Worm (Caenorhabditis elegans): Measurements from ENCODE around the gene pssy-2.

The pssy-2 gene

DNA sequence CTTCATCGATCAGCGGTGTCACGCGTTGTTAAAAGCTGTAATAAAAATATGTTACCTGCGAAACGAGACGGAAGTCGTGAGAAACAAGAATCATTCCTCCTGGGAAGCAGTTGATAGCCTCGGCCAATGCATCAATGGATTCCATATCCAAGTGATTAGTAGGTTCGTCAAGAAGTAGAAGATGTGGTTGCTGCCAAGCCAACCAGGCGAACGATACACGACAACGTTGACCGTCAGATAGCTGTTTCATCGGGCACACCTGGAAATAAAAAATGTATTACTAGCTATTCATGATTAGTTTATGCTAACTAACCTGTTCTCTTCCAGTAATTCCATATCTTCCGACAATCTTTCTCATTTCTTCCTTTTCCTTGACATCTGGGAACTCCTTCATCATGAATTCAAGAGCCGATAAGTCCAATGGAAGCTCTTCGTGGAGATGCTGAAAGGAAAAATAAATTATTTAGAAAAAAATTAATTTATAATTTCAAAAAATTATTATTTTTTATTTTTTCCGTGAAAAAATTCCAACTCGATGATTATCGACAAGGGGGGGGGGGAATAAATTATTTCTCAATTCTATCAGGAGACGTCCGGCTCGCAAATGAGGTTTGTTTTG, 12.5 kb upstream of the pssy-2 start, which contains the start of gene tag-164:
Gene tag-164 (plus strand): TSS at position 569 of the 619 bp plus-strand sequence.
- TF ChIP-seq pat-9 (tag; optimal IDR thresholded peaks at IDR 0.05) (no peak), ztf-16 (tag; optimal IDR thresholded peaks at IDR 0.05) (no peak), gmeb-2 (tag; optimal IDR thresholded peaks at IDR 0.05) (no peak), pqm-1 (tag; optimal IDR thresholded peaks at IDR 0.05) (no peak), ceh-48 (tag; optimal IDR thresholded peaks at IDR 0.05) (no peak), eyg-1 (tag; optimal IDR thresholded peaks at IDR 0.05) (no peak), fkh-6 (tag; optimal IDR thresholded peaks at IDR 0.05) (no peak), pha-2 (tag; optimal IDR thresholded peaks at IDR 0.05) (no peak), odd-2 (tag; optimal IDR thresholded peaks at IDR 0.05) (no peak), ceh-18 (tag; optimal IDR thresholded peaks at IDR 0.05) (no peak), tbx-7 (tag; optimal IDR thresholded peaks at IDR 0.05) (no peak), ceh-9 (tag; optimal IDR thresholded peaks at IDR 0.05) (no peak), ceh-30 (tag; optimal IDR thresholded peaks at IDR 0.05) (no peak), sox-4 (tag; optimal IDR thresholded peaks at IDR 0.05) (no peak), ceh-31 (tag; optimal IDR thresholded peaks at IDR 0.05) (no peak), pha-4 (tag; optimal IDR thresholded peaks at IDR 0.05) (no peak)

DNA sequence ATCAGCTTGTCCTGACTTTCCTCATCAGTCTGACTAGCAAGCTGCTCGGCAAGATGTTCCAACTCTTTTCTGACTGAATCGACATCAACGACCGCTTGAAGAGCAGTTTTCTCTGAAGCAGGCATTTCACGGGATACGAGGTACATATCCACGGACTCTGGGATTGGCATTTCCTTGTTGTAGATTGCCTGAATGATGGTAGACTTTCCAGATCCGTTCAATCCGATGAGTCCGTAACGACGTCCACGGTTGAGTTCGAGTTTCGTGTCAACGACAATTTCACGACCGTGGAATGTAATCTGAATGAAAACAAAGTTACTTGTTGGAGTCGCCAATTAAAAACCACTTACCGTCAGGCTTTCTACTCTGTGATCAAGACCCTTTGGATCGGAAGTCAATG, 10.1 kb upstream of the pssy-2 start:
- TF ChIP-seq lim-6 (tag; optimal IDR thresholded peaks at IDR 0.05) (no peak), gmeb-2 (tag; optimal IDR thresholded peaks at IDR 0.05) (no peak), C38D4.7 (GFP tag; optimal IDR thresholded peaks at IDR 0.05) (no peak), sox-4 (tag; optimal IDR thresholded peaks at IDR 0.05) (no peak), lin-11 (tag; optimal IDR thresholded peaks at IDR 0.05) (no peak), fkh-6 (tag; optimal IDR thresholded peaks at IDR 0.05) (no peak), ceh-19 (GFP tag; optimal IDR thresholded peaks at IDR 0.05) (no peak), unc-3 (GFP tag; conservative IDR thresholded peaks at IDR 0.05) (no peak), unc-3 (tag; optimal IDR thresholded peaks at IDR 0.05) (no peak), ztf-16 (tag; optimal IDR thresholded peaks at IDR 0.05) (no peak), ceh-22 (tag; optimal IDR thresholded peaks at IDR 0.05) (no peak), hlh-6 (tag; optimal IDR thresholded peaks at IDR 0.05) (no peak), ceh-48 (tag; optimal IDR thresholded peaks at IDR 0.05) (no peak), hlh-30 (tag; optimal IDR thresholded peaks at IDR 0.05; ENCODE audit: insufficient read depth) (no peak), pag-3 (tag; optimal IDR thresholded peaks at IDR 0.05; ENCODE audit: borderline replicate concordance) (no peak), K09A11.1 (tag; optimal IDR thresholded peaks at IDR 0.05; ENCODE audit: insufficient read depth) (no peak), unc-86 (tag; optimal IDR thresholded peaks at IDR 0.05) (no peak), unc-55 (GFP tag; optimal IDR thresholded peaks at IDR 0.05) (no peak), sox-2 (GFP tag; IDR thresholded peaks at IDR 0.05) (no peak), ceh-14 (tag; optimal IDR thresholded peaks at IDR 0.05) (no peak), pqm-1 (tag; optimal IDR thresholded peaks at IDR 0.05) (no peak)

DNA sequence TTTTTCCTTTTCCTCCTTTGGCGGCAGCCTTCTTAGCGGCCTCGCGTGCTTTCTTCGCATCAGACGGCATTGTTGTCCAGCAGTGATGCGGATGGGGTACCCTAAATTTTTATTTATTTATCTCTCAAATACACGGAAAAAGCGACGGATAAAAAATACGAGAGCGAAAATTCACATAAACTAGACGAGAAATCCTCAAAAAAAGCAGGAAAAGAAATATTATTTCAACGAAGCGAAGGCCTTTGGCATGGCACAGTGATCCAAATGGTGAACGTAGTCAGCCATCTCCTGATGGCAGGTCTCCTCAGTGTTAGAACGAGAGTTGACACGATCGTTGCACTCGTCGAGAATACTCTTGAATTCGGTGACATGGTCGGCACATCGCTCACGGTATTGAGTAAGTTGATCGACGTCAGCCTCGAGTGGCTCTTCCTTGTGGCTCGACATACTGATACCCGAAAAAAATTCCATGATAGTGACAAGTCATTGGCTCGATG, 9.4 kb upstream of the pssy-2 start, which contains the start of the genes abcf-2 and T27E9.2:
Gene abcf-2 (minus strand): TSS at position 101 of the 497 bp plus-strand sequence.
Gene T27E9.2 (minus strand): TSS at position 447 of the 497 bp plus-strand sequence.
- TF ChIP-seq K02D7.2 (tag; optimal IDR thresholded peaks at IDR 0.05): no peak
- TF ChIP-seq che-1 (tag; optimal IDR thresholded peaks at IDR 0.05): no peak

DNA sequence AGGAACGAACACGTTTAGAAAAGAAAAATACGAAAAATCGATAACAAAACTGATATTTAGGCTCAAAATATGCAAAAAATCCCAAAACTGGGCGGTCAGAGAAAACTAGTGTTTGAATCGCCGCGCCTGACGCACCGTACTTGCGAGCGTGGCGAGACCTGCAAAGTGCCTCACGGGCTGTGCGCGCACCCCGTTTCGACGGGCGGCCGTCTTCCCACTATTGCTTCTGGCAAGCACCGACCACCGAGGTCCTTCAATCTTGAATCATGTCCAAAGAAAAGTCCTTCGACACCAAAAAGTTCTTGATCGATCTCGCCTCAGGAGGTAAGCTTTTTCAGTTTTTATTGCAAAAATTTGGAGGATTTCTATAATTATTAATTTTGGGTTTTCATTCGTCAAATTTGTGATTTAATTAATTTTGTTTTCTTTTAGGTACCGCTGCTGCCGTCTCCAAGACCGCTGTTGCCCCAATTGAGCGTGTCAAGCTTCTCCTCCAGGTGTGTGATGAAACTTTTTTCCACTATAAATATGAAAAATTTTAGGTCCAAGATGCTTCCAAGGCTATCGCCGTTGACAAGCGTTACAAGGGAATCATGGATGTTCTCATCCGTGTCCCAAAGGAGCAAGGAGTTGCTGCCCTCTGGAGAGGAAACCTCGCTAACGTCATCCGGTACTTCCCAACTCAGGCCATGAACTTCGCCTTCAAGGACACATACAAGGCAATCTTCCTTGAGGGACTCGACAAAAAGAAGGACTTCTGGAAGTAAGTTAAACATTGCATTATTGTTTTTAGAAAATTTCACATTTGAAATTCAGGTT, 8.4 kb upstream of the pssy-2 start, which contains the start of gene ant-1.1:
Gene ant-1.1 (plus strand): TSS at position 199 of the 819 bp plus-strand sequence.
- peak; percentile 87 for TF ChIP-seq ceh-34 (tag; optimal IDR thresholded peaks at IDR 0.05)
- peak; percentile 14 for TF ChIP-seq K02D7.2 (tag; optimal IDR thresholded peaks at IDR 0.05)
- 0 out of 2 replicates have a peak, but pooled peaks have one; percentile 29 for TF ChIP-seq unc-3 (GFP tag; conservative IDR thresholded peaks at IDR 0.05)
- TF ChIP-seq unc-3 (tag; optimal IDR thresholded peaks at IDR 0.05): no peak
- peak; percentile 26 for TF ChIP-seq ceh-24 (tag; optimal IDR thresholded peaks at IDR 0.05)
- TF ChIP-seq nhr-11 (tag; optimal IDR thresholded peaks at IDR 0.05): no peak
- no peak for TF ChIP-seq hlh-13 (GFP tag; optimal IDR thresholded peaks at IDR 0.05)
- peak; percentile 50 for TF ChIP-seq pros-1 (tag; optimal IDR thresholded peaks at IDR 0.05)
- TF ChIP-seq ceh-30 (tag; optimal IDR thresholded peaks at IDR 0.05): no peak
- peak; percentile 82 for TF ChIP-seq ceh-18 (tag; optimal IDR thresholded peaks at IDR 0.05)
- peak; percentile 29 for TF ChIP-seq ceh-48 (tag; optimal IDR thresholded peaks at IDR 0.05)
- peak; percentile 83 for TF ChIP-seq ceh-31 (tag; optimal IDR thresholded peaks at IDR 0.05)
- TF ChIP-seq pha-2 (tag; optimal IDR thresholded peaks at IDR 0.05): peak; percentile 18
- TF ChIP-seq nfya-1 (tag; optimal IDR thresholded peaks at IDR 0.05): peak; percentile 95
- TF ChIP-seq ceh-14 (tag; optimal IDR thresholded peaks at IDR 0.05): peak; percentile 56
- TF ChIP-seq hlh-6 (tag; optimal IDR thresholded peaks at IDR 0.05): no peak
- TF ChIP-seq sox-2 (GFP tag; IDR thresholded peaks at IDR 0.05): no peak
- peak; percentile 7 for TF ChIP-seq C38D4.7 (GFP tag; optimal IDR thresholded peaks at IDR 0.05)
- TF ChIP-seq ceh-2 (tag; optimal IDR thresholded peaks at IDR 0.05): peak; percentile 38
- peak; percentile 55 for TF ChIP-seq unc-86 (tag; optimal IDR thresholded peaks at IDR 0.05)
- peak; percentile 31 for TF ChIP-seq ztf-16 (tag; optimal IDR thresholded peaks at IDR 0.05)
- no peak for TF ChIP-seq ama-1 (optimal IDR thresholded peaks at IDR 0.05)
- peak; percentile 65 for TF ChIP-seq unc-55 (GFP tag; optimal IDR thresholded peaks at IDR 0.05)
